Worm (Caenorhabditis elegans): ENCODE results near the gene Y44A6C.1.

DNA sequence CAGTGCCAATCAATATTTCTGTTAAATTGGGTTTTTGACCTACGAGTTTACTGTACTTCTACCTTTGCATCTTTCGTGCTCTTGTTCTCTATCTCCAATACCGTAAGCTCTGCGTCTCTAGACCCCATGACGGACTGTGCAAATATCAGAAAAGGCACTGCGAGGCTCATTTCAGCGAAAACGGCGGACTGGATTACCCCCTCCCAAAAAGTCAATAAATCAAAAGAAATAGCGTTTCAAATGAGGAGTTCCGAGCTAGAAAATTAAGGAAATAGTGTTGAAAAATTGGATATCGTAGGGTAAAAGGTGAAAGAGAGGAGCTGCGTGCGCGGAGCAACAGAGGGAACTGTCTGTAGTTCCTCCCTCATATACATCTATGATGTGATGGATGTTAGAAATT, 48.0 kb downstream of the Y44A6C.1 start:
- no peak for TF ChIP-seq aly-2 (tag; optimal IDR thresholded peaks at IDR 0.05)
- TF ChIP-seq egl-27 (tag; optimal IDR thresholded peaks at IDR 0.05) = no peak
- no peak for TF ChIP-seq pqm-1 (tag; optimal IDR thresholded peaks at IDR 0.05)
- no peak for TF ChIP-seq nhr-43 (tag; optimal IDR thresholded peaks at IDR 0.05; ENCODE audit: poor library complexity, severe bottlenecking)
- TF ChIP-seq ZK546.5 (tag; optimal IDR thresholded peaks at IDR 0.05) = no peak
- no peak for TF ChIP-seq nhr-77 (tag; optimal IDR thresholded peaks at IDR 0.05)
- TF ChIP-seq nhr-76 (tag; optimal IDR thresholded peaks at IDR 0.05) = no peak
- no peak for TF ChIP-seq ama-1 (optimal IDR thresholded peaks at IDR 0.05)
- no peak for TF ChIP-seq mdl-1 (tag; optimal IDR thresholded peaks at IDR 0.05)
- no peak for TF ChIP-seq ztf-11 (tag; optimal IDR thresholded peaks at IDR 0.05)
